Worm (Caenorhabditis elegans) whole organism, L1 larva: ENCODE results near the gene ttr-52.

Experiments used
- C04F5.9 ChIP-seq: sonication (generic microtip); optimal IDR thresholded peaks from 2 replicates; lab custom pipeline; 2016; ENCODE audit warnings: missing genetic modification characterization, missing compliant biosample characterization
- C34B4.2 ChIP-seq: sonication (generic microtip); optimal IDR thresholded peaks from 2 replicates; lab custom pipeline; 2017; ENCODE audit warnings: mild to moderate bottlenecking, missing genetic modification characterization, missing compliant biosample characterization
- F16B12.6 ChIP-seq: fragments of 150-350 bp; optimal IDR thresholded peaks from 2 replicates; lab custom pipeline; 2014; ENCODE audit warnings: missing biosample characterization, missing genetic modification characterization
- Y116A8C.19 ChIP-seq: sonication (generic microtip); optimal IDR thresholded peaks from 2 replicates; lab custom pipeline; 2016; ENCODE audit warnings: missing compliant biosample characterization, missing genetic modification characterization, borderline replicate concordance
- aha-1 ChIP-seq: fragments of 150-350 bp; optimal IDR thresholded peaks from 2 replicates; lab custom pipeline; 2014; ENCODE audit warnings: missing biosample characterization, missing genetic modification characterization
- ama-1 ChIP-seq: fragments of 150-350 bp; optimal IDR thresholded peaks from 2 replicates; lab custom pipeline; 2014
- blmp-1 ChIP-seq: fragments of 150-350 bp; optimal IDR thresholded peaks from 2 replicates; lab custom pipeline; 2014; ENCODE audit warnings: missing biosample characterization, missing genetic modification characterization
- ceh-82 ChIP-seq, 3 experiments: fragments of 150-350 bp in 1 of 3; sonication (generic microtip) in 2 of 3; optimal IDR thresholded peaks; 2 replicates each; lab custom pipeline; 2014 to 2017; ENCODE audit warnings: missing biosample characterization in 3 of 3, missing genetic modification characterization in 3 of 3
- ceh-90 ChIP-seq: sonication (generic microtip); optimal IDR thresholded peaks from 2 replicates; lab custom pipeline; 2016; ENCODE audit warnings: missing genetic modification characterization, missing compliant biosample characterization
- ces-1 ChIP-seq: fragments of 150-350 bp; optimal IDR thresholded peaks from 2 replicates; lab custom pipeline; 2014; ENCODE audit warnings: missing biosample characterization, missing genetic modification reagents, missing genetic modification characterization
- efl-3 ChIP-seq: fragments of 200-800 bp; sonication (Bioruptor generic); optimal IDR thresholded peaks from 2 replicates; lab custom pipeline; 2018; ENCODE audit warnings: mild to moderate bottlenecking, missing genetic modification characterization, missing compliant biosample characterization
- egl-13 ChIP-seq: sonication (generic microtip); optimal IDR thresholded peaks from 2 replicates; lab custom pipeline; 2016; ENCODE audit warnings: missing genotype, missing genetic modification reagents, missing genetic modification characterization, missing compliant biosample characterization
- egl-27 ChIP-seq, 2 experiments: fragments of 150-350 bp in 1 of 2; sonication (generic microtip); optimal IDR thresholded peaks; 3 replicates each; lab custom pipeline; 2017 to 2018; ENCODE audit warnings: missing biosample characterization in 2 of 2, missing genetic modification characterization in 2 of 2, missing genetic modification reagents in 2 of 2
- elt-3 ChIP-seq, 6 experiments: fragments of 150-350 bp in 1 of 6; sonication (generic microtip); optimal IDR thresholded peaks; 2 replicates each; lab custom pipeline; 2017 to 2018; ENCODE audit warnings: missing biosample characterization in 6 of 6, missing genetic modification characterization in 6 of 6, inconsistent platforms in 1 of 6
- fkh-10 ChIP-seq: sonication (generic microtip); optimal IDR thresholded peaks from 2 replicates; lab custom pipeline; 2017; ENCODE audit warnings: missing biosample characterization, missing genetic modification reagents, missing genetic modification characterization
- fkh-4 ChIP-seq: sonication (generic microtip); optimal IDR thresholded peaks from 2 replicates; lab custom pipeline; 2016; ENCODE audit warnings: missing compliant biosample characterization, missing genetic modification characterization, borderline replicate concordance
- hlh-17 ChIP-seq: fragments of 200-800 bp; sonication (Bioruptor generic); optimal IDR thresholded peaks from 2 replicates; lab custom pipeline; 2018; ENCODE audit warnings: missing genetic modification characterization, mild to moderate bottlenecking, missing compliant biosample characterization, moderate library complexity, borderline replicate concordance
- hlh-4 ChIP-seq: sonication (generic microtip); optimal IDR thresholded peaks from 2 replicates; lab custom pipeline; 2016; ENCODE audit warnings: mild to moderate bottlenecking, missing genetic modification characterization, missing compliant biosample characterization
- irx-1 ChIP-seq: sonication (generic microtip); optimal IDR thresholded peaks from 2 replicates; lab custom pipeline; 2016; ENCODE audit warnings: missing genetic modification characterization, missing compliant biosample characterization
- jun-1 ChIP-seq: fragments of 150-350 bp; optimal IDR thresholded peaks from 2 replicates; lab custom pipeline; 2014; ENCODE audit warnings: missing biosample characterization, missing genetic modification reagents, missing genetic modification characterization
- lin-13 ChIP-seq: fragments of 150-350 bp; optimal IDR thresholded peaks from 2 replicates; lab custom pipeline; 2014; ENCODE audit warnings: missing biosample characterization, missing genetic modification reagents, missing genetic modification characterization
- lin-35 ChIP-seq, 2 experiments: fragments of 150-350 bp; optimal IDR thresholded peaks; 2 replicates each; lab custom pipeline; 2014; ENCODE audit warnings: missing biosample characterization in 2 of 2, missing genetic modification characterization in 2 of 2, missing genetic modification reagents in 2 of 2
- lir-3 ChIP-seq: sonication (generic microtip); optimal IDR thresholded peaks from 2 replicates; lab custom pipeline; 2016; ENCODE audit warnings: mild to moderate bottlenecking, missing genetic modification characterization, moderate library complexity, missing compliant biosample characterization; ENCODE audit not compliant: poor library complexity
- lsy-2 ChIP-seq, 2 experiments: fragments of 150-350 bp; optimal IDR thresholded peaks; 2 replicates each; lab custom pipeline; 2014; ENCODE audit warnings: missing biosample characterization in 2 of 2, missing genetic modification characterization in 2 of 2
- mab-9 ChIP-seq: fragments of 200-800 bp; sonication (Bioruptor generic); IDR thresholded peaks from 2 replicates; pipeline ENCODE4 v1.3.6; 2022; ENCODE audit warnings: missing genetic modification reagents, missing genetic modification characterization, missing compliant biosample characterization
- mdl-1 ChIP-seq, 2 experiments: fragments of 150-350 bp; optimal IDR thresholded peaks; 2 replicates each; lab custom pipeline; 2014 to 2017; ENCODE audit warnings: missing biosample characterization in 2 of 2, missing genetic modification characterization in 2 of 2, inconsistent platforms in 1 of 2
- mef-2 ChIP-seq: fragments of 150-350 bp; optimal IDR thresholded peaks from 2 replicates; lab custom pipeline; 2014; ENCODE audit warnings: missing biosample characterization, missing genetic modification characterization
- mep-1 ChIP-seq: fragments of 150-350 bp; optimal IDR thresholded peaks from 2 replicates; lab custom pipeline; 2014; ENCODE audit warnings: missing biosample characterization, missing genetic modification characterization
- nhr-20 ChIP-seq: sonication (generic microtip); optimal IDR thresholded peaks from 2 replicates; lab custom pipeline; 2016; ENCODE audit warnings: mild to moderate bottlenecking, missing genetic modification characterization, missing compliant biosample characterization
- nhr-28 ChIP-seq: fragments of 150-350 bp; optimal IDR thresholded peaks from 2 replicates; lab custom pipeline; 2014; ENCODE audit warnings: missing biosample characterization, missing genetic modification characterization
- nhr-47 ChIP-seq: sonication (generic microtip); optimal IDR thresholded peaks from 2 replicates; lab custom pipeline; 2016; ENCODE audit warnings: mild to moderate bottlenecking, missing genetic modification characterization, moderate library complexity, missing compliant biosample characterization
- nhr-71 ChIP-seq: sonication (generic microtip); optimal IDR thresholded peaks from 2 replicates; lab custom pipeline; 2016; ENCODE audit warnings: mild to moderate bottlenecking, missing genetic modification characterization, moderate library complexity, missing compliant biosample characterization
- nhr-76 ChIP-seq: sonication (generic microtip); optimal IDR thresholded peaks from 2 replicates; lab custom pipeline; 2017; ENCODE audit warnings: missing biosample characterization, missing genetic modification characterization
- nhr-84 ChIP-seq: sonication (generic microtip); optimal IDR thresholded peaks from 2 replicates; lab custom pipeline; 2017; ENCODE audit warnings: missing biosample characterization, missing genetic modification characterization
- nhr-85 ChIP-seq: sonication (generic microtip); peaks from one replicate; lab custom pipeline; 2016; ENCODE audit warnings: missing genetic modification characterization, inconsistent platforms, missing compliant biosample characterization
- rnt-1 ChIP-seq: sonication (generic microtip); optimal IDR thresholded peaks from 2 replicates; lab custom pipeline; 2016; ENCODE audit warnings: mild to moderate bottlenecking, missing genetic modification characterization, moderate library complexity, missing compliant biosample characterization
- skn-1 ChIP-seq: fragments of 150-350 bp; optimal IDR thresholded peaks from 2 replicates; lab custom pipeline; 2014; ENCODE audit warnings: missing biosample characterization, missing genetic modification characterization
- snu-23 ChIP-seq: sonication (generic microtip); optimal IDR thresholded peaks from 2 replicates; lab custom pipeline; 2016; ENCODE audit warnings: missing genetic modification characterization, missing compliant biosample characterization
- sox-4 ChIP-seq: sonication (generic microtip); optimal IDR thresholded peaks from 2 replicates; lab custom pipeline; 2016; ENCODE audit warnings: missing genetic modification characterization, missing compliant biosample characterization
- sptf-1 ChIP-seq: fragments of 150-350 bp; optimal IDR thresholded peaks from 2 replicates; lab custom pipeline; 2014; ENCODE audit warnings: missing biosample characterization, missing genetic modification characterization
- tbx-2 ChIP-seq: sonication (generic microtip); optimal IDR thresholded peaks from 2 replicates; lab custom pipeline; 2016; ENCODE audit warnings: missing genetic modification characterization, missing compliant biosample characterization
- tlp-1 ChIP-seq: fragments of 150-350 bp; optimal IDR thresholded peaks from 2 replicates; lab custom pipeline; 2014; ENCODE audit warnings: missing biosample characterization, missing genetic modification characterization
- unc-30 ChIP-seq: sonication (generic microtip); optimal IDR thresholded peaks from 2 replicates; lab custom pipeline; 2017; ENCODE audit warnings: missing biosample characterization, missing genetic modification characterization
- unc-62 ChIP-seq: fragments of 150-350 bp; optimal IDR thresholded peaks from 2 replicates; lab custom pipeline; 2014; ENCODE audit warnings: missing biosample characterization, missing genetic modification reagents, missing genetic modification characterization
- unc-86 ChIP-seq: sonication (generic microtip); optimal IDR thresholded peaks from 2 replicates; lab custom pipeline; 2016; ENCODE audit warnings: missing genetic modification characterization, missing compliant biosample characterization
- vab-15 ChIP-seq: sonication (generic microtip); optimal IDR thresholded peaks from 2 replicates; lab custom pipeline; 2017; ENCODE audit warnings: missing genotype, mild to moderate bottlenecking, missing genetic modification characterization, missing compliant biosample characterization

ttr-52 gene

ce11 chrIII:13426036-13426435 is 21.5 kb downstream of the ttr-52 start, which contains the start of gene cope-1 (continued):
- TF ChIP-seq mep-1 (peak; percentile 32), F16B12.6 (tag; lab: Kevin White, UChicago) (peak; percentile 81), nhr-85 (tag; lab: Kevin White, UChicago) (no peak), ama-1 (lab: Kevin White, UChicago) (no peak), rnt-1 (no peak), vab-15 (no peak), egl-27 (tag; optimal IDR thresholded peaks at IDR 0.05; lab: Kevin White, UChicago) (no peak), snu-23 (GFP tag; lab: Kevin White, UChicago) (peak; percentile 44), fkh-4 (tag; lab: Kevin White, UChicago) (no peak), blmp-1 (tag; lab: Kevin White, UChicago) (peak; percentile 47), jun-1 (tag; lab: Kevin White, UChicago) (no peak), nhr-76 (tag; lab: Kevin White, UChicago) (no peak), lin-35 (GFP tag; optimal IDR thresholded peaks at IDR 0.05; lab: Kevin White, UChicago) (peak; percentile 49 to 55), C04F5.9 (no peak), mdl-1 (tag; optimal IDR thresholded peaks at IDR 0.05; lab: Kevin White, UChicago) (no peak), efl-3 (no peak), ces-1 (no peak), tbx-2 (tag; lab: Kevin White, UChicago) (no peak), unc-86 (tag; lab: Kevin White, UChicago) (no peak), lir-3 (tag; lab: Kevin White, UChicago) (no peak), elt-3 (tag; optimal IDR thresholded peaks at IDR 0.05; lab: Kevin White, UChicago) (no peak), hlh-4 (tag; lab: Kevin White, UChicago) (no peak), skn-1 (no peak), nhr-47 (tag; lab: Kevin White, UChicago) (peak; percentile 43), nhr-84 (tag; lab: Kevin White, UChicago) (no peak), nhr-71 (tag; lab: Kevin White, UChicago) (peak; percentile 30), unc-62 (GFP tag; lab: Kevin White, UChicago) (no peak), nhr-20 (tag; lab: Kevin White, UChicago) (no peak), egl-13 (tag; lab: Kevin White, UChicago) (no peak), irx-1 (tag; lab: Kevin White, UChicago) (no peak), tlp-1 (tag; lab: Kevin White, UChicago) (no peak), sox-4 (tag; lab: Kevin White, UChicago) (no peak), lsy-2 (tag; optimal IDR thresholded peaks at IDR 0.05; lab: Kevin White, UChicago) (peak; percentile 22 to 69), Y116A8C.19 (tag; lab: Kevin White, UChicago) (no peak), unc-30 (tag; lab: Kevin White, UChicago) (no peak), nhr-28 (tag; lab: Kevin White, UChicago) (no peak)

ce11 chrIII:13427817-13428216 is 23.3 kb downstream of the ttr-52 start:
- TF ChIP-seq ceh-90 (tag; lab: Kevin White, UChicago) (no peak), sptf-1 (tag; lab: Kevin White, UChicago) (no peak), ama-1 (lab: Kevin White, UChicago) (no peak), lin-13 (GFP tag; lab: Kevin White, UChicago) (no peak), C34B4.2 (tag; lab: Kevin White, UChicago) (no peak), fkh-10 (GFP tag; lab: Kevin White, UChicago) (no peak), hlh-17 (GFP tag; lab: Kevin White, UChicago) (no peak), jun-1 (tag; lab: Kevin White, UChicago) (no peak), mef-2 (tag; lab: Kevin White, UChicago) (no peak), mab-9 (GFP tag; lab: Robert Waterston, UW) (no peak), ceh-82 (tag; optimal IDR thresholded peaks at IDR 0.05; lab: Kevin White, UChicago) (no peak), aha-1 (tag; lab: Kevin White, UChicago) (no peak), efl-3 (no peak), tlp-1 (tag; lab: Kevin White, UChicago) (no peak), rnt-1 (no peak), skn-1 (no peak)
- TF ChIP-seq, all 84 proteins: peak for 0
